Worm (Caenorhabditis elegans) whole organism, late embryonic: ENCODE data around the gene B0348.2.

Source experiments
- F13H6.1 ChIP-seq: sonication (generic microtip); optimal IDR thresholded peaks from 2 replicates; lab custom pipeline; 2016; ENCODE audit warnings: missing genetic modification characterization, missing compliant biosample characterization
- K02D7.2 ChIP-seq: sonication (generic microtip); optimal IDR thresholded peaks from 2 replicates; lab custom pipeline; 2017; ENCODE audit warnings: mild to moderate bottlenecking, missing genetic modification characterization, missing compliant biosample characterization
- T23F11.4 ChIP-seq: fragments of 200-800 bp; sonication (Bioruptor generic); optimal IDR thresholded peaks from 2 replicates; lab custom pipeline; 2018; ENCODE audit warnings: mild to moderate bottlenecking, missing genetic modification characterization, missing compliant biosample characterization
- Y22D7AL.16 ChIP-seq: sonication (generic microtip); optimal IDR thresholded peaks from 2 replicates; lab custom pipeline; 2016; ENCODE audit warnings: missing genetic modification characterization, missing compliant biosample characterization
- ahr-1 ChIP-seq: sonication (generic microtip); optimal IDR thresholded peaks from 2 replicates; lab custom pipeline; 2016; ENCODE audit warnings: missing genetic modification characterization, missing compliant biosample characterization
- ama-1 ChIP-seq: fragments of 150-350 bp; optimal IDR thresholded peaks from 2 replicates; lab custom pipeline; 2014
- ceh-14 ChIP-seq: sonication (generic microtip); optimal IDR thresholded peaks from 2 replicates; lab custom pipeline; 2016; ENCODE audit warnings: missing genotype, missing genetic modification characterization, missing compliant biosample characterization
- ceh-18 ChIP-seq: sonication (generic microtip); optimal IDR thresholded peaks from 2 replicates; lab custom pipeline; 2016; ENCODE audit warnings: missing genetic modification characterization, missing compliant biosample characterization
- ceh-24 ChIP-seq: sonication (generic microtip); optimal IDR thresholded peaks from 2 replicates; lab custom pipeline; 2016; ENCODE audit warnings: mild to moderate bottlenecking, missing genetic modification characterization, missing compliant biosample characterization
- ceh-30 ChIP-seq: fragments of 150-350 bp; optimal IDR thresholded peaks from 2 replicates; lab custom pipeline; 2014; ENCODE audit warnings: missing biosample characterization, missing genetic modification characterization
- ceh-31 ChIP-seq: sonication (generic microtip); optimal IDR thresholded peaks from 2 replicates; lab custom pipeline; 2016; ENCODE audit warnings: missing genetic modification characterization, missing compliant biosample characterization
- ceh-34 ChIP-seq: sonication (generic microtip); optimal IDR thresholded peaks from 2 replicates; lab custom pipeline; 2016; ENCODE audit warnings: mild to moderate bottlenecking, missing genetic modification characterization, missing compliant biosample characterization
- ceh-9 ChIP-seq: sonication (generic microtip); optimal IDR thresholded peaks from 2 replicates; lab custom pipeline; 2016; ENCODE audit warnings: mild to moderate bottlenecking, missing genetic modification characterization, inconsistent platforms, missing compliant biosample characterization
- che-1 ChIP-seq: sonication (generic microtip); optimal IDR thresholded peaks from 2 replicates; lab custom pipeline; 2016; ENCODE audit warnings: mild to moderate bottlenecking, missing genetic modification characterization, missing compliant biosample characterization
- dmd-4 ChIP-seq: sonication (generic microtip); optimal IDR thresholded peaks from 2 replicates; lab custom pipeline; 2016; ENCODE audit warnings: borderline replicate concordance, missing genetic modification characterization, missing compliant biosample characterization
- dve-1 ChIP-seq: sonication (generic microtip); optimal IDR thresholded peaks from 2 replicates; lab custom pipeline; 2017; ENCODE audit warnings: antibody characterized with exemption, mild to moderate bottlenecking, missing genetic modification characterization, missing compliant biosample characterization
- elt-2 ChIP-seq: sonication (generic microtip); optimal IDR thresholded peaks from 2 replicates; lab custom pipeline; 2016; ENCODE audit warnings: missing genetic modification reagents, missing genetic modification characterization, missing compliant biosample characterization
- eyg-1 ChIP-seq: sonication (generic microtip); optimal IDR thresholded peaks from 2 replicates; lab custom pipeline; 2016; ENCODE audit warnings: missing genotype, missing genetic modification characterization, missing compliant biosample characterization
- hlh-13 ChIP-seq: fragments of 200-800 bp; sonication (Bioruptor generic); optimal IDR thresholded peaks from 2 replicates; lab custom pipeline; 2018; ENCODE audit warnings: mild to moderate bottlenecking, missing genetic modification characterization, missing compliant biosample characterization
- hlh-15 ChIP-seq: sonication (generic microtip); optimal IDR thresholded peaks from 2 replicates; lab custom pipeline; 2016; ENCODE audit warnings: missing genetic modification characterization, missing compliant biosample characterization
- hlh-6 ChIP-seq: sonication (generic microtip); optimal IDR thresholded peaks from 2 replicates; lab custom pipeline; 2016; ENCODE audit warnings: missing genotype, missing genetic modification characterization, missing compliant biosample characterization
- lim-6 ChIP-seq: sonication (generic microtip); optimal IDR thresholded peaks from 2 replicates; lab custom pipeline; 2016; ENCODE audit warnings: missing genetic modification characterization, missing compliant biosample characterization
- lin-11 ChIP-seq: fragments of 200-800 bp; sonication (Bioruptor generic); optimal IDR thresholded peaks from 2 replicates; lab custom pipeline; 2018; ENCODE audit warnings: mild to moderate bottlenecking, missing genetic modification characterization, missing compliant biosample characterization
- madf-2 ChIP-seq: sonication (generic microtip); optimal IDR thresholded peaks from 2 replicates; lab custom pipeline; 2017; ENCODE audit warnings: missing genetic modification characterization, missing compliant biosample characterization
- mec-3 ChIP-seq: sonication (generic microtip); optimal IDR thresholded peaks from 2 replicates; lab custom pipeline; 2016; ENCODE audit warnings: borderline replicate concordance, missing genetic modification characterization, missing compliant biosample characterization
- nfya-1 ChIP-seq: sonication (generic microtip); optimal IDR thresholded peaks from 2 replicates; lab custom pipeline; 2017; ENCODE audit warnings: missing genetic modification characterization, mild to moderate bottlenecking, missing compliant biosample characterization, antibody characterized with exemption, moderate library complexity
- nhr-11 ChIP-seq: fragments of 150-350 bp; optimal IDR thresholded peaks from 2 replicates; lab custom pipeline; 2014; ENCODE audit warnings: missing biosample characterization, missing genetic modification characterization
- nhr-232 ChIP-seq: sonication (generic microtip); optimal IDR thresholded peaks from 2 replicates; lab custom pipeline; 2016; ENCODE audit warnings: missing genetic modification characterization, missing compliant biosample characterization
- npax-4 ChIP-seq: sonication (generic microtip); optimal IDR thresholded peaks from 2 replicates; lab custom pipeline; 2016; ENCODE audit warnings: missing genetic modification characterization, missing compliant biosample characterization
- pag-3 ChIP-seq: sonication (generic microtip); optimal IDR thresholded peaks from 2 replicates; lab custom pipeline; 2016; ENCODE audit warnings: missing compliant biosample characterization, missing genetic modification characterization, borderline replicate concordance
- pax-1 ChIP-seq: fragments of 150-350 bp; optimal IDR thresholded peaks from 2 replicates; lab custom pipeline; 2014; ENCODE audit warnings: missing biosample characterization, missing genetic modification characterization
- pha-2 ChIP-seq: sonication (generic microtip); optimal IDR thresholded peaks from 2 replicates; lab custom pipeline; 2017; ENCODE audit warnings: mild to moderate bottlenecking, missing genetic modification characterization, missing compliant biosample characterization
- pha-4 ChIP-seq: fragments of 150-350 bp; optimal IDR thresholded peaks from 2 replicates; lab custom pipeline; 2018; ENCODE audit warnings: missing biosample characterization, missing genetic modification reagents, missing genetic modification characterization
- ref-2 ChIP-seq: sonication (generic microtip); optimal IDR thresholded peaks from 2 replicates; lab custom pipeline; 2016; ENCODE audit warnings: missing genetic modification characterization, missing compliant biosample characterization
- sdc-2 ChIP-seq: sonication (generic microtip); optimal IDR thresholded peaks from 2 replicates; lab custom pipeline; 2016; ENCODE audit warnings: missing genotype, missing genetic modification characterization, missing compliant biosample characterization
- tbx-2 ChIP-seq: sonication (generic microtip); optimal IDR thresholded peaks from 2 replicates; lab custom pipeline; 2016; ENCODE audit warnings: missing genetic modification characterization, missing compliant biosample characterization
- unc-3 ChIP-seq, 2 experiments: fragments of 200-800 bp in 1 of 2; sonication (Bioruptor generic) in 1 of 2; sonication (generic microtip) in 1 of 2; conservative IDR thresholded peaks in 1 of 2; optimal IDR thresholded peaks in 1 of 2; 2 replicates each; pipeline versions ENCODE4 v1.3.6 to Lab custom; 2016 to 2022; ENCODE audit warnings: missing compliant biosample characterization in 2 of 2, missing genetic modification characterization in 2 of 2, missing genetic modification reagents in 1 of 2
- unc-42 ChIP-seq: sonication (generic microtip); optimal IDR thresholded peaks from 2 replicates; lab custom pipeline; 2016; ENCODE audit warnings: missing genotype, missing genetic modification characterization, missing compliant biosample characterization
- unc-55 ChIP-seq: sonication (generic microtip); optimal IDR thresholded peaks from 2 replicates; lab custom pipeline; 2017; ENCODE audit warnings: missing biosample characterization, missing genetic modification reagents, missing genetic modification characterization
- unc-86 ChIP-seq: sonication (generic microtip); optimal IDR thresholded peaks from 2 replicates; lab custom pipeline; 2016; ENCODE audit warnings: missing genetic modification characterization, missing compliant biosample characterization
- zip-5 ChIP-seq: sonication (generic microtip); optimal IDR thresholded peaks from 2 replicates; lab custom pipeline; 2016; ENCODE audit warnings: missing genetic modification characterization, missing compliant biosample characterization
- ztf-16 ChIP-seq: sonication (generic microtip); optimal IDR thresholded peaks from 2 replicates; lab custom pipeline; 2017; ENCODE audit warnings: missing genetic modification characterization, missing compliant biosample characterization

The B0348.2 gene

DNA sequence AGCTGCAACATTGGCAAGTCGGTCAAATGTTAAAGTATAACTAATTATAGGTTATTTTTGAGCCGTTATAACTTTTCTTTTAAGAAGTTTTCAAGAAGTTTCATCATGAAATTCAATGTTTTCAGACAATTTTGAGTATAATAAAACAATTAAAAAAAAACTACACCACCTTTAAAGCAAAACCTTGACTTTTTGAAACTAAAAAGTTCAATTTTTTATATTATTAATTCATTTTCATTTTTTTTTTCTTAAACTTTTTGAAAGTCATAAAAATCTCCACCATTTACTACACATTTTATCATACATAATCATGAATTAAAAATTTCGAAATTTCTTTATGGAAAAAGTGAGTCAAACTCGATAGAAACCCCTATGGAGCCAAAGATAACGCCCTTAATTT lies at the start of gene B0348.2:
B0348.2 (plus strand) TSS at position 301 of the 400 bp plus-strand sequence.
- TF ChIP-seq lin-11 (no peak), pha-2 (tag; lab: Kevin White, UChicago) (no peak), madf-2 (tag; lab: Kevin White, UChicago) (no peak)

DNA sequence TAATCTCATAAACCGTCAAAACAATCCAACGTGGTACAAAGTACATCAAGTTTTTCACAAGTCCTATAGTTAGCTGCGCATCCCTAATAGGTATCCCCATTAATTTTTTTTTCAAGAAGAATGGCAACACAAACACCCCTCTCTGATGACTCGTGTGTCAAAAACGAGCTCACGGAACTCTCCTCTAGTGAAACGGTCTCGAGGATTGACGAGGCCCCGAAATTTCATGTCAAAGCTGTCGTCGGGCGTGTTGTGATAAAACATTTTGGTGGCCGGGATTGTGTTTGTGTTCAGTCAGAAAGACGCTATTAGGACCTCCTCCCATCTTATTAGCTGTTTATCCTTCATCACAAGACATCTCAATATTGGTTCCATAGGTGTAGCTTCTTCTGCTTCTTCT lies 43.8 kb upstream of the B0348.2 start, which contains the start of gene idpp-2:
idpp-2 (plus strand) TSS at position 301 of the 400 bp plus-strand sequence.
- TF ChIP-seq zip-5 (tag; lab: Kevin White, UChicago) (no peak), ceh-30 (tag; lab: Kevin White, UChicago) (no peak), eyg-1 (tag; lab: Kevin White, UChicago) (no peak), pax-1 (tag; lab: Kevin White, UChicago) (no peak), sdc-2 (tag; lab: Kevin White, UChicago) (no peak), pag-3 (tag; lab: Kevin White, UChicago) (no peak), pha-2 (tag; lab: Kevin White, UChicago) (no peak), ceh-34 (no peak), ceh-31 (tag; lab: Kevin White, UChicago) (no peak), ref-2 (tag; lab: Kevin White, UChicago) (no peak), lin-11 (no peak)

DNA sequence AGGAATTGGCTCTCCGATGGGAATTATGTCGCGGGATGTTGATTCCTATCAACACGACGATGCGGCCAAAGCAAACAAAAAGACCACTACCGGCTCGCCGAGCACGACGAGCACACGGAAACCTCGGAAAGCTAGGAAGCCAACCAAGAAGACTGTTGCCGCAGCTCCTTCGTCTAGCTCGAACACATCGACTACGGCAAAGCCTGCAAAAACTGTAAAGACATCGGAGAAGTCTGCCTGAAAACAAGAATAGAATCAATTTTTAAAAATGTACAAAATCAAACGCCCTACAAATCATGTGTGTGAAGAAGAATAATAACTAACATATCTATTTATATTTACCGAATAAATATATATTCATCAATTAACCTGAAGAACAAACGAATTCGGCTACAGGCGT lies 38.8 kb upstream of the B0348.2 start:
- no peak for TF ChIP-seq ahr-1 (tag; lab: Kevin White, UChicago)
- no peak for TF ChIP-seq F13H6.1 (tag; lab: Kevin White, UChicago)
- TF ChIP-seq ceh-24 (tag; lab: Kevin White, UChicago): no peak
- no peak for TF ChIP-seq nhr-232 (tag; lab: Kevin White, UChicago)
- no peak for TF ChIP-seq hlh-6 (tag; lab: Kevin White, UChicago)
- no peak for TF ChIP-seq nfya-1 (tag; lab: Kevin White, UChicago)
- TF ChIP-seq pha-4 (tag; lab: Kevin White, UChicago): no peak
- no peak for TF ChIP-seq ztf-16 (tag; lab: Kevin White, UChicago)
- TF ChIP-seq ama-1: no peak
- TF ChIP-seq ceh-34: no peak
- TF ChIP-seq hlh-15: no peak
- TF ChIP-seq ceh-30 (tag; lab: Kevin White, UChicago): no peak
- TF ChIP-seq madf-2 (tag; lab: Kevin White, UChicago): no peak
- TF ChIP-seq unc-3 (GFP tag; conservative IDR thresholded peaks at IDR 0.05; lab: Robert Waterston, UW): no peak
- no peak for TF ChIP-seq unc-3 (tag; optimal IDR thresholded peaks at IDR 0.05; lab: Kevin White, UChicago)
- no peak for TF ChIP-seq unc-86
- no peak for TF ChIP-seq mec-3 (tag; lab: Kevin White, UChicago)
- TF ChIP-seq che-1 (tag; lab: Kevin White, UChicago): no peak
- TF ChIP-seq ceh-14 (tag; lab: Kevin White, UChicago): no peak
- TF ChIP-seq ceh-9: no peak
- TF ChIP-seq, all 69 proteins: peak for 0

DNA sequence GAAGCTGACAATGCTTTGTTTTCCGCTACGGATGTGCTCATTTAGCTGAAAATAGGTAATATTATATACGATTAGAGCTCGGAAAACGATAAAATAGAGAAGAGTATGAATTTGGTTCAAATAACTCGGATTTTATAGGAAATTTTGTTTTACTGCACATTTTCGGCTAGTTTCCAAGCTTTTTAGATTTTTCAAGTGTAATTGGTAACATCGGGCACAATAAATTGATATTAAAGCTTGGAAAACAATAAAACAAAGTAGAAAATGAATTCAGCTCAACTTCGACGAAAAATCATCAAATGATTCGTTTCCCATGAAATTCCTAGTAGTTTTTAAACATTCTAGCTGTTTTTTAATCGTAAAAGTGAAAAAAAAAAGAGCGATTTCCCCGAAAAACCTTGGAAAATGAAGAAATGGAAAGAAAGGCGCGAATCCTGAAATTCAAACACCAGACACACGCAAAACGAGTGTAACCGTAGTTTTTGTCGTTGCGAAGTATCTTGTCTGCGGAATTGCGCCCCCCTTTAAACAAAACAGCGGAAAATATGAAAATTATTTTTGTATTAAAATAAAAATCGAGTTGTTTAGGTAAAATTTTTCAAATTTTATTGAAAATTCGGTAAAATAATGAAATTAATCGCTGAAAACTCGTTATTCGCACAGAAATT lies 37.2 kb upstream of the B0348.2 start, which contains the start of gene ife-3:
ife-3 (minus strand) TSS at position 51 of the 668 bp plus-strand sequence.
- TF ChIP-seq eyg-1 (tag; lab: Kevin White, UChicago) (no peak), nfya-1 (tag; lab: Kevin White, UChicago) (peak; percentile 29), F13H6.1 (tag; lab: Kevin White, UChicago) (no peak)

DNA sequence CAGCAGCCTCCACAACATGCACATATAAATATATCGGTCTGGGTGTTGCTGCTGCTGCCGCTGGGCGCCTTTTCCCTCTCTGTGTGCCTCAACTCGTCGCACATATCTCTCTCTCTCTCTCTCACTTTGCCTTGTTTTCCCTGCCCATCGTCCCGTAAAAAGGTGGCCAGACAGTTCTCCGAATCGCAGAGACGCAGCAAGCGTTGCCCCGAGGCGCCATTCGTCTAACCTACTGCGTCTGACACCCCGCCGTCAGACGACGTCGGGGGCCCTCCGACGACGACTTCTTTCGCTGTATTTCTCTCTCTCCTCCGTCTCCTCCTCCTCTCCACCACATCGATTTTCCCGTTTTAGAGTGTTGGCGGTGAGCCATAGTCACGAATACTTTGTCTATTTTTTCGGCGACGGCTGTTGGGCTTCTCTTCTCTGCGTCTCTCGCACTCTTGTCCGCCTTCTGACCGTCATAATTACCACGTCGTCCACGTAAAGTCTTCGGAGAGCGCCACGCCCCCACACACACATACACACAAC lies 36.3 kb upstream of the B0348.2 start, which contains the start of gene B0348.10:
B0348.10 (minus strand) TSS at position 24 of the 531 bp plus-strand sequence.
- TF ChIP-seq elt-2 (tag; lab: Kevin White, UChicago) (no peak), T23F11.4 (GFP tag; lab: Kevin White, UChicago) (no peak), tbx-2 (tag; lab: Kevin White, UChicago) (peak; percentile 88), madf-2 (tag; lab: Kevin White, UChicago) (peak; percentile 65), hlh-13 (no peak), Y22D7AL.16 (no peak), unc-55 (GFP tag; lab: Kevin White, UChicago) (peak; percentile 22), dmd-4 (tag; lab: Kevin White, UChicago) (peak; percentile 26), unc-42 (tag; lab: Kevin White, UChicago) (peak; percentile 83), K02D7.2 (no peak), ceh-30 (tag; lab: Kevin White, UChicago) (no peak), F13H6.1 (tag; lab: Kevin White, UChicago) (peak; percentile 81), nhr-11 (tag; lab: Kevin White, UChicago) (no peak), zip-5 (tag; lab: Kevin White, UChicago) (no peak), lim-6 (peak; percentile 26), nhr-232 (tag; lab: Kevin White, UChicago) (no peak), ceh-31 (tag; lab: Kevin White, UChicago) (peak; percentile 93), ceh-18 (tag; lab: Kevin White, UChicago) (peak; percentile 83), ama-1 (no peak), dve-1 (tag; lab: Kevin White, UChicago) (peak; percentile 32), hlh-6 (tag; lab: Kevin White, UChicago) (peak; percentile 72), npax-4 (tag; lab: Kevin White, UChicago) (no peak)
